Worm (Caenorhabditis elegans) whole organism, young adult: ENCODE results near the gene B0024.4.
A peak's percentile ranks its signal among the peaks of the same experiment; 100 is the strongest.

Experiments
- F10E7.11 ChIP-seq: sonication (generic microtip); optimal IDR thresholded peaks from 2 replicates; lab custom pipeline; 2017; ENCODE audit warnings: mild to moderate bottlenecking, missing genetic modification characterization, moderate library complexity, missing compliant biosample characterization
- F33H1.4 ChIP-seq: fragments of 200-800 bp; sonication (Bioruptor generic); IDR thresholded peaks from 2 replicates; pipeline ENCODE4 v1.3.6; 2022; ENCODE audit warnings: missing genetic modification reagents, missing genetic modification characterization, missing compliant biosample characterization
- F49E8.2 ChIP-seq: sonication (generic microtip); optimal IDR thresholded peaks from 3 replicates; lab custom pipeline; 2017; ENCODE audit warnings: missing genetic modification characterization, mild to moderate bottlenecking, missing compliant biosample characterization, antibody characterized with exemption, moderate library complexity; ENCODE audit not compliant: insufficient read depth
- K12H6.12 ChIP-seq: fragments of 200-800 bp; sonication (Bioruptor generic); optimal IDR thresholded peaks from 2 replicates; lab custom pipeline; 2018; ENCODE audit warnings: mild to moderate bottlenecking, missing genetic modification characterization, missing compliant biosample characterization
- T07F8.4 ChIP-seq: sonication (generic microtip); optimal IDR thresholded peaks from 2 replicates; lab custom pipeline; 2016; ENCODE audit warnings: mild to moderate bottlenecking, missing genetic modification characterization, moderate library complexity, missing compliant biosample characterization
- Y53F4B.3 ChIP-seq: fragments of 200-800 bp; sonication (Bioruptor generic); IDR thresholded peaks from 2 replicates; pipeline ENCODE4 v1.3.6; 2022; ENCODE audit warnings: missing genetic modification reagents, missing genetic modification characterization, missing compliant biosample characterization
- Y56A3A.18 ChIP-seq: fragments of 200-800 bp; sonication (Bioruptor generic); IDR thresholded peaks from 2 replicates; pipeline ENCODE4 v1.3.6; 2022; ENCODE audit warnings: missing genetic modification reagents, missing genetic modification characterization, missing compliant biosample characterization
- ZK185.1 ChIP-seq: sonication (generic microtip); optimal IDR thresholded peaks from 2 replicates; lab custom pipeline; 2016; ENCODE audit warnings: mild to moderate bottlenecking, missing genetic modification characterization, missing compliant biosample characterization; ENCODE audit not compliant: poor library complexity, severe bottlenecking
- akir-1 ChIP-seq: fragments of 200-800 bp; sonication (Bioruptor generic); optimal IDR thresholded peaks from 2 replicates; lab custom pipeline; 2018; ENCODE audit warnings: mild to moderate bottlenecking, missing genetic modification characterization, moderate library complexity, missing compliant biosample characterization
- atf-7 ChIP-seq: sonication (generic microtip); optimal IDR thresholded peaks from 2 replicates; lab custom pipeline; 2017; ENCODE audit warnings: mild to moderate bottlenecking, missing genetic modification characterization, missing compliant biosample characterization
- attf-5 ChIP-seq: fragments of 200-800 bp; sonication (Bioruptor generic); optimal IDR thresholded peaks from 2 replicates; lab custom pipeline; 2018; ENCODE audit warnings: mild to moderate bottlenecking, missing genetic modification characterization, missing compliant biosample characterization
- bed-2 ChIP-seq: fragments of 200-800 bp; sonication (Bioruptor generic); IDR thresholded peaks from 2 replicates; pipeline ENCODE4 v1.3.6; 2022; ENCODE audit warnings: missing genetic modification reagents, missing genetic modification characterization, missing compliant biosample characterization
- cebp-1 ChIP-seq, 2 experiments: fragments of 200-800 bp in 1 of 2; sonication (Bioruptor generic) in 1 of 2; sonication (generic microtip) in 1 of 2; IDR thresholded peaks in 1 of 2; optimal IDR thresholded peaks in 1 of 2; 2 replicates each; pipeline versions ENCODE4 v1.3.6 to Lab custom; 2017 to 2022; ENCODE audit warnings: missing compliant biosample characterization in 2 of 2, missing genetic modification characterization in 2 of 2, mild to moderate bottlenecking in 1 of 2, missing genetic modification reagents in 1 of 2, moderate library complexity in 1 of 2
- cebp-2 ChIP-seq: fragments of 200-800 bp; sonication (Bioruptor generic); IDR thresholded peaks from 2 replicates; pipeline ENCODE4 v1.3.6; 2022; ENCODE audit warnings: missing genetic modification characterization, missing compliant biosample characterization
- ceh-79 ChIP-seq: sonication (generic microtip); optimal IDR thresholded peaks from 2 replicates; lab custom pipeline; 2017; ENCODE audit warnings: mild to moderate bottlenecking, missing genetic modification characterization, missing compliant biosample characterization
- ceh-91 ChIP-seq: fragments of 200-800 bp; sonication (Bioruptor generic); IDR thresholded peaks from 2 replicates; pipeline ENCODE4 v1.3.6; 2022; ENCODE audit warnings: missing genetic modification reagents, missing genetic modification characterization, missing compliant biosample characterization
- dox-1 ChIP-seq: fragments of 200-800 bp; sonication (Bioruptor generic); IDR thresholded peaks from 2 replicates; pipeline ENCODE4 v1.3.6; 2022; ENCODE audit warnings: missing genetic modification reagents, missing genetic modification characterization, missing compliant biosample characterization
- dpff-1 ChIP-seq: sonication (generic microtip); optimal IDR thresholded peaks from 2 replicates; lab custom pipeline; 2017; ENCODE audit warnings: mild to moderate bottlenecking, missing genetic modification characterization, missing compliant biosample characterization
- efl-1 ChIP-seq: fragments of 150-350 bp; optimal IDR thresholded peaks from 2 replicates; lab custom pipeline; 2014; ENCODE audit warnings: missing biosample characterization, missing genetic modification reagents, missing genetic modification characterization
- ekl-4 ChIP-seq: fragments of 200-800 bp; sonication (Bioruptor generic); IDR thresholded peaks from 2 replicates; pipeline ENCODE4 v1.3.6; 2022; ENCODE audit warnings: missing genetic modification reagents, missing genetic modification characterization, missing compliant biosample characterization
- ets-4 ChIP-seq: fragments of 200-800 bp; sonication (Bioruptor generic); optimal IDR thresholded peaks from 2 replicates; lab custom pipeline; 2018; ENCODE audit warnings: mild to moderate bottlenecking, missing genetic modification characterization, missing compliant biosample characterization
- fkh-3 ChIP-seq: sonication (generic microtip); optimal IDR thresholded peaks from 2 replicates; lab custom pipeline; 2016; ENCODE audit warnings: mild to moderate bottlenecking, missing genetic modification characterization, missing compliant biosample characterization
- let-526 ChIP-seq: fragments of 200-800 bp; sonication (Bioruptor generic); IDR thresholded peaks from 2 replicates; pipeline ENCODE4 v1.3.6; 2022; ENCODE audit warnings: missing genetic modification reagents, missing genetic modification characterization, missing compliant biosample characterization
- lin-35 ChIP-seq, 3 experiments: fragments of 150-350 bp in 2 of 3; sonication (generic microtip) in 1 of 3; optimal IDR thresholded peaks; 2 replicates each; lab custom pipeline; 2014 to 2018; ENCODE audit warnings: missing biosample characterization in 3 of 3, missing genetic modification characterization in 3 of 3, missing genetic modification reagents in 3 of 3
- lin-40 ChIP-seq: sonication (generic microtip); optimal IDR thresholded peaks from 2 replicates; lab custom pipeline; 2016; ENCODE audit warnings: missing genetic modification characterization, mild to moderate bottlenecking, missing compliant biosample characterization, missing genotype, missing genetic modification reagents
- lsl-1 ChIP-seq: fragments of 200-800 bp; sonication (Bioruptor generic); optimal IDR thresholded peaks from 2 replicates; lab custom pipeline; 2018; ENCODE audit warnings: mild to moderate bottlenecking, missing genetic modification characterization, moderate library complexity, missing compliant biosample characterization
- madf-10 ChIP-seq: sonication (generic microtip); optimal IDR thresholded peaks from 2 replicates; lab custom pipeline; 2016; ENCODE audit warnings: mild to moderate bottlenecking, missing genetic modification characterization, missing compliant biosample characterization
- mcd-1 ChIP-seq: fragments of 200-800 bp; sonication (Bioruptor generic); IDR thresholded peaks from 2 replicates; pipeline ENCODE4 v1.3.6; 2022; ENCODE audit warnings: missing genetic modification reagents, missing genetic modification characterization, missing compliant biosample characterization
- mes-4 ChIP-seq: sonication (generic microtip); optimal IDR thresholded peaks from 2 replicates; lab custom pipeline; 2016; ENCODE audit warnings: missing genotype, missing genetic modification characterization, missing compliant biosample characterization
- nhr-179 ChIP-seq: sonication (generic microtip); optimal IDR thresholded peaks from 2 replicates; lab custom pipeline; 2016; ENCODE audit warnings: mild to moderate bottlenecking, missing genetic modification characterization, missing compliant biosample characterization
- pbrm-1 ChIP-seq: fragments of 200-800 bp; sonication (Bioruptor generic); IDR thresholded peaks from 2 replicates; pipeline ENCODE4 v1.3.6; 2022; ENCODE audit warnings: missing genetic modification reagents, missing genetic modification characterization, missing compliant biosample characterization
- snpc-1.1 ChIP-seq: sonication (generic microtip); optimal IDR thresholded peaks from 2 replicates; lab custom pipeline; 2017; ENCODE audit warnings: missing genetic modification characterization, mild to moderate bottlenecking, missing compliant biosample characterization, antibody characterized with exemption, moderate library complexity, missing genotype, missing genetic modification reagents; ENCODE audit not compliant: insufficient read depth
- snpc-3.4 ChIP-seq: sonication (generic microtip); optimal IDR thresholded peaks from 2 replicates; lab custom pipeline; 2017; ENCODE audit warnings: missing genetic modification characterization, mild to moderate bottlenecking, missing compliant biosample characterization, antibody characterized with exemption, moderate library complexity, missing genotype, missing genetic modification reagents
- tlf-1 ChIP-seq: fragments of 200-800 bp; sonication (Bioruptor generic); optimal IDR thresholded peaks from 2 replicates; lab custom pipeline; 2018; ENCODE audit warnings: mild to moderate bottlenecking, missing genetic modification characterization, missing compliant biosample characterization
- ztf-6 ChIP-seq: fragments of 200-800 bp; sonication (Bioruptor generic); IDR thresholded peaks from 2 replicates; pipeline ENCODE4 v1.3.6; 2022; ENCODE audit warnings: missing genetic modification reagents, missing genetic modification characterization, missing compliant biosample characterization

Gene B0024.4

DNA sequence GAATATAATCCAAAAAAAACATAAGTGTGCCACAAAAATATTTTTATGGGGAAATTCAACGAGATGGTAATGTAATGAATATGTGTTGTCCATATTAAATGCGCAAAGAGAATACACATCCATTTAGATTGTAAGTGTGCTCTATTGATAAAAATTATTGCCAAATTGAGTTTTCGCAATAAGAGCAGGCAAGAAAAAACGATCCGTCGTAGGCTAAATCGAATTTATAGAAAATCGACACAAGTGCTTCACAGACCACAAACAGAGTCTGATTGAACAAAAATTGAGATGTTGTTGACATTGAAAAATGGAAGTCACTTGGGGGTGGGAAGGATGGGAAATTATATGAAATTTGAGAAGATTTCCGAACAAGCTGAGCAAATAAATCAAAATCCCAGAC lies 32.2 kb upstream of the B0024.4 start:
- TF ChIP-seq T07F8.4 (no peak), Y56A3A.18 (GFP tag; lab: Robert Waterston, UW) (no peak), akir-1 (GFP tag; lab: Kevin White, UChicago) (no peak), ceh-79 (no peak), snpc-3.4 (tag; lab: Kevin White, UChicago) (no peak), ztf-6 (no peak), F10E7.11 (tag; lab: Kevin White, UChicago) (no peak), efl-1 (GFP tag; lab: Kevin White, UChicago) (no peak), ekl-4 (GFP tag; lab: Robert Waterston, UW) (no peak), pbrm-1 (GFP tag; lab: Robert Waterston, UW) (no peak), dox-1 (no peak), snpc-1.1 (tag; lab: Kevin White, UChicago) (no peak), nhr-179 (tag; lab: Kevin White, UChicago) (no peak)

DNA sequence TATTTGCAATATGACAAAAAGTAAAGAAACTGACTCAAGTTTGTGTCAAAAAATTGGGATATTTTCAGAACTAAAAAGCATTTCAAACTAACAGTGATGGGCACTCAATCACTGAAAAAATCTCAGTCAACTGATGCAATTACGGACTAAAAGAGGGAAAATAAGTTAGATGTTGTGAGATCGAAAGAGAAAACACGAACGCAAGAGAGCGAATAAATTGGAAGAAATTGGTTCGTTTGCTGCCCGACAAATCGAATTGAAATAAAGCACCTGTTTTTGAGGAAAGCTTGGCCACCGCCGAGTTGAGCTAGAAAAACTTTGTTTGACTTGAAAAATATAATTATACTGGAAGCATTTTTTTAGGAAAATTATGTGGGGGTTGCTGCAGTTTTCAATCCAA lies 31.1 kb upstream of the B0024.4 start:
- TF ChIP-seq F49E8.2 (tag; lab: Kevin White, UChicago) (no peak), F33H1.4 (GFP tag; lab: Robert Waterston, UW) (no peak), ets-4 (GFP tag; lab: Kevin White, UChicago) (no peak), let-526 (GFP tag; lab: Robert Waterston, UW) (no peak), madf-10 (tag; lab: Kevin White, UChicago) (no peak), atf-7 (tag; lab: Kevin White, UChicago) (no peak), bed-2 (no peak), ceh-91 (GFP tag; lab: Robert Waterston, UW) (no peak), cebp-2 (GFP tag; lab: Robert Waterston, UW) (no peak), tlf-1 (GFP tag; lab: Kevin White, UChicago) (no peak), Y53F4B.3 (GFP tag; lab: Robert Waterston, UW) (no peak), fkh-3 (tag; lab: Kevin White, UChicago) (no peak)

DNA sequence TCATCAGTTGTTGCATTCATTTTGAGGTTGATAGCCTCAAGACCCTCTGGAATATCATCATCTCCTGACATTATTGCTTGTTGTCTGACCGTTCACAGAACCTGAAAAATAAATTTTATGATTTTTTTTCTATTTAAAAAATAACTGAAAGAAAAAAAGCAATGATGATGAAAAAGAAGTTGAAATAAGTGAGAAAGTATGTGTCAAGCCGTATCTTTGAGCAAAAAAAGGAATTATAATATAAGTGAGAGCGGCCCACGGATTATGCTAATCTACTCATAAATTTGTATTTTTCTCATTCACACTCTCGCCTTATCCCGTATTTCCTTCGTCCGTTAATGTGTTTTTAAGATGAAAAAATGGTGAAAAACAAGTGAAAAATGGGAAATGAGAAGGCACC lies 27.0 kb upstream of the B0024.4 start, which contains the start of gene ric-4:
Gene ric-4, minus strand, starts transcription at position 101 of the 400 bp plus-strand sequence.
- no peak for TF ChIP-seq mcd-1 (GFP tag; lab: Robert Waterston, UW)
- no peak for TF ChIP-seq lsl-1

DNA sequence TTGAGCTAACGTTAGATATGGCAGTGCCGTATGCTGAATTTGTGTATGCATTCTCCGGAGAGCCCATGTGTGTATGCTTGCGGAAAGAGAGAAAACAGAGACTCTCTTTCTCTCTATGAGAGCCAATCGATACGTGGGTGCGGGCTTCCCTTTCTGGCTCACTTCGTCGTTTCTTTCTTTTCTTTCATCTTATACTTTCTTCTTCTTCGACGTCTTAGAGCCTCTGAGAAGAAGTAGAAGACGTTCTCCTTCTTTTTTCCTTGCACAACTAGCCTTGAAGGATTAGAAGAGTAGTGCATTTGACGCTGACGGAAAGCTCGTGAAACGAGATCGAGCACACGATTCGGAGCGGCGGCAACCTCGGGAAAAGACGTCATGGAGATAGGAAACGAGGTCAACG lies 23.4 kb upstream of the B0024.4 start:
- TF ChIP-seq lin-40, result peak; percentile 39
- TF ChIP-seq dpff-1 (tag; lab: Kevin White, UChicago), result no peak
- TF ChIP-seq attf-5 (GFP tag; lab: Kevin White, UChicago), result peak; percentile 0
- no peak for TF ChIP-seq mes-4
- no peak for TF ChIP-seq ceh-91 (GFP tag; lab: Robert Waterston, UW)
- TF ChIP-seq ZK185.1, result no peak
- peak; percentile 26 for TF ChIP-seq K12H6.12 (tag; lab: Kevin White, UChicago)
- TF ChIP-seq lin-35 (GFP tag; optimal IDR thresholded peaks at IDR 0.05; lab: Kevin White, UChicago), result peak in 1 of 3 experiments; percentile 45
- 0 out of 2 replicates have a peak, but pooled peaks have one; percentile 3 for TF ChIP-seq cebp-1 (GFP tag; IDR thresholded peaks at IDR 0.05; lab: Robert Waterston, UW)
- peak; percentile 18 for TF ChIP-seq cebp-1 (tag; optimal IDR thresholded peaks at IDR 0.05; lab: Kevin White, UChicago)
